Worm (Caenorhabditis elegans) whole organism, L4 larva: ENCODE measurements around the gene Y45G5AM.6.

ENCODE experiments used
- ceh-82 ChIP-seq: sonication (generic microtip); optimal IDR thresholded peaks from 2 replicates; lab custom pipeline; 2017; ENCODE audit warnings: missing biosample characterization, missing genetic modification characterization
- duxl-1 ChIP-seq: sonication (generic microtip); optimal IDR thresholded peaks from 2 replicates; lab custom pipeline; 2016; ENCODE audit warnings: mild to moderate bottlenecking, missing genetic modification characterization, moderate library complexity, missing compliant biosample characterization; ENCODE audit not compliant: poor library complexity
- hif-1 ChIP-seq, 2 experiments: sonication (generic microtip); optimal IDR thresholded peaks; 2 replicates each; lab custom pipeline; 2016 to 2017; ENCODE audit warnings: missing compliant biosample characterization in 2 of 2, missing genetic modification characterization in 2 of 2, missing genetic modification reagents in 2 of 2, missing genotype in 2 of 2, mild to moderate bottlenecking in 1 of 2
- zip-11 ChIP-seq: fragments of 200-800 bp; sonication (Bioruptor generic); IDR thresholded peaks from 2 replicates; pipeline ENCODE4 v1.3.6; 2022; ENCODE audit warnings: missing genetic modification characterization, missing compliant biosample characterization

- TF ChIP-seq ceh-82 (tag; lab: Kevin White, UChicago) (no peak), hif-1 (tag; optimal IDR thresholded peaks at IDR 0.05; lab: Kevin White, UChicago) (no peak), zip-11 (no peak), duxl-1 (tag; lab: Kevin White, UChicago) (no peak)
Measured at ce11 chrV:4199185-4199584, 47.1 kb upstream of the Y45G5AM.6 start, which contains the start of gene rpac-40.
